Worm (Caenorhabditis elegans) whole organism, young adult: Measurements from ENCODE around the gene Y116F11B.6.

Source experiments
- F22D6.2 ChIP-seq: sonication (generic microtip); optimal IDR thresholded peaks from 2 replicates; lab custom pipeline; 2016; ENCODE audit warnings: mild to moderate bottlenecking, missing genetic modification characterization, missing compliant biosample characterization
- F39B2.1 ChIP-seq: fragments of 200-800 bp; sonication (Bioruptor generic); IDR thresholded peaks from 2 replicates; pipeline ENCODE4 v1.3.6; 2022; ENCODE audit warnings: missing genetic modification reagents, missing genetic modification characterization, missing compliant biosample characterization
- ama-1 ChIP-seq, 3 experiments: fragments of 150-350 bp in 1 of 3; sonication (generic microtip) in 2 of 3; optimal IDR thresholded peaks; 2 replicates each; lab custom pipeline; 2014 to 2018; ENCODE audit warnings: missing biosample characterization in 2 of 3, missing genetic modification characterization in 2 of 3, missing genetic modification reagents in 2 of 3
- bed-2 ChIP-seq: fragments of 200-800 bp; sonication (Bioruptor generic); IDR thresholded peaks from 2 replicates; pipeline ENCODE4 v1.3.6; 2022; ENCODE audit warnings: missing genetic modification reagents, missing genetic modification characterization, missing compliant biosample characterization
- efl-1 ChIP-seq: fragments of 150-350 bp; optimal IDR thresholded peaks from 2 replicates; lab custom pipeline; 2014; ENCODE audit warnings: missing biosample characterization, missing genetic modification reagents, missing genetic modification characterization
- lin-26 ChIP-seq: fragments of 200-800 bp; sonication (Bioruptor generic); IDR thresholded peaks from 2 replicates; pipeline ENCODE4 v1.3.6; 2022; ENCODE audit warnings: missing genetic modification reagents, missing genetic modification characterization, missing compliant biosample characterization
- lsy-27 ChIP-seq: sonication (generic microtip); optimal IDR thresholded peaks from 2 replicates; lab custom pipeline; 2017; ENCODE audit warnings: missing genetic modification characterization, mild to moderate bottlenecking, missing compliant biosample characterization, antibody characterized with exemption, missing genotype, borderline replicate concordance; ENCODE audit not compliant: insufficient read depth

DNA sequence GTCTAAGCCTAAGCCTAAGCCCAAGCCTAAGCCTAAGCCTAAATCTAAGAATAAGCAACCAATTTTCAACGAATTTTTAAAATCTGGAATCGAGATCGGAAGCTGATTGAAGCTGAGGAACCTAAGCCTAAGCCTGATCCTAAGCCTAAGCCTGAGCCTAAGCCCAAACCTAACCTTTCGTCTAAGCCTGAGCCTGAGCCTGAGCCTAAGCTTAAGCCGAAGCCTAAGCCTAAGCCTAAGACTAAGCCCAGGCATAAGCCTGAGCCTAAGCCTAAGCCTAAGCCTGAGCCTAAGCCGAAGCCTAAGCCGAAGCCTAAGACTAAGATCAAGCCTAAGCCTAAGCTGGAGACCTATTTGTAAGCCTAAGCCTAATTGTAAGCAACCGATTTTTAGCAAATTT, 18.3 kb downstream of the Y116F11B.6 start:
- no peak for TF ChIP-seq F39B2.1 (GFP tag; lab: Robert Waterston, UW)
- no peak for TF ChIP-seq ama-1 (optimal IDR thresholded peaks at IDR 0.05; lab: Kevin White, UChicago)
- TF ChIP-seq ama-1 (GFP tag; optimal IDR thresholded peaks at IDR 0.05; lab: Kevin White, UChicago) = no peak
- TF ChIP-seq efl-1 (GFP tag; lab: Kevin White, UChicago) = no peak
- no peak for TF ChIP-seq bed-2 (GFP tag; lab: Robert Waterston, UW)
- TF ChIP-seq lin-26 (GFP tag; lab: Robert Waterston, UW) = no peak
- no peak for TF ChIP-seq F22D6.2
- no peak for TF ChIP-seq lsy-27 (tag; lab: Kevin White, UChicago)
